Worm (Caenorhabditis elegans) whole organism, L4 larva: ENCODE data around the gene C39B5.14.
A peak's percentile ranks its signal among the peaks of the same experiment; 100 is the strongest.

ENCODE experiments used
- ZK546.5 ChIP-seq, 2 experiments: sonication (generic microtip); optimal IDR thresholded peaks; 2 replicates each; lab custom pipeline; 2017; ENCODE audit warnings: missing biosample characterization in 2 of 2, missing genetic modification characterization in 2 of 2
- ces-1 ChIP-seq: fragments of 150-350 bp; sonication (generic microtip); optimal IDR thresholded peaks from 4 replicates; lab custom pipeline; 2014; ENCODE audit warnings: missing biosample characterization, missing genetic modification reagents, missing genetic modification characterization
- mdl-1 ChIP-seq, 2 experiments: fragments of 150-350 bp in 1 of 2; sonication (generic microtip) in 1 of 2; optimal IDR thresholded peaks; 2 replicates each; lab custom pipeline; 2014 to 2017; ENCODE audit warnings: missing biosample characterization in 2 of 2, missing genetic modification characterization in 2 of 2
- mep-1 ChIP-seq: fragments of 150-350 bp; sonication (generic microtip); optimal IDR thresholded peaks from 3 replicates; lab custom pipeline; 2014; ENCODE audit warnings: missing biosample characterization, missing genetic modification characterization
- mxl-3 ChIP-seq: fragments of 200-800 bp; sonication (Bioruptor generic); optimal IDR thresholded peaks from 2 replicates; lab custom pipeline; 2018; ENCODE audit warnings: mild to moderate bottlenecking, missing genetic modification characterization, missing compliant biosample characterization
- nhr-11 ChIP-seq: fragments of 150-350 bp; optimal IDR thresholded peaks from 2 replicates; lab custom pipeline; 2014; ENCODE audit warnings: missing biosample characterization, missing genetic modification characterization
- nhr-237 ChIP-seq: sonication (generic microtip); optimal IDR thresholded peaks from 2 replicates; lab custom pipeline; 2017; ENCODE audit warnings: missing biosample characterization, missing genetic modification characterization
- nhr-76 ChIP-seq: fragments of 150-350 bp; optimal IDR thresholded peaks from 2 replicates; lab custom pipeline; 2014; ENCODE audit warnings: missing biosample characterization, missing genetic modification characterization
- skn-1 ChIP-seq: fragments of 150-350 bp; optimal IDR thresholded peaks from 2 replicates; lab custom pipeline; 2014; ENCODE audit warnings: missing biosample characterization, missing genetic modification characterization
- snpc-4 ChIP-seq: fragments of 150-350 bp; optimal IDR thresholded peaks from 2 replicates; lab custom pipeline; 2014; ENCODE audit warnings: missing biosample characterization, missing genetic modification characterization
- zip-2 ChIP-seq: fragments of 150-350 bp; optimal IDR thresholded peaks from 2 replicates; lab custom pipeline; 2014; ENCODE audit warnings: missing biosample characterization, missing genetic modification characterization

DNA sequence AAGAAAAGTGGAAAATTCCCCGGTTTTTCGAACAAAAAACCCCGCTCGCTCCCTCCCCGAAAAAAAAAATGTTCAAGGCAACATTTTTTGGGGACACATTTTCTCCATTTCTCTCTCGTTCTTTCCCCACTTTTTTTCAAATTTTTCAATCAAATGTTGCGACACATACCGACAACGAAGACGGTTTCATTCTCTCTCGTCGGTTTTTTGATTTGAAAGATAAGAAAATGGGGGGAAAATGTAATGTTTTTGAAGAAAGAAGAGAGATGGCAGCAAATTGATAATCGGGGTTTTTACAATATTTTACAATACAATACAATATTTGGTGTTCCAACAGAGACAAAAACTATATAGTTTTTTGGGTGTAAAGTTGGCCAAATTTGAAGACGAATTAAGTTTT is 41.8 kb upstream of the C39B5.14 start:
- no peak for TF ChIP-seq skn-1
- TF ChIP-seq zip-2, result no peak
- TF ChIP-seq mdl-1 (tag; optimal IDR thresholded peaks at IDR 0.05; lab: Kevin White, UChicago), result no peak
- TF ChIP-seq nhr-76 (tag; lab: Kevin White, UChicago), result no peak
- no peak for TF ChIP-seq ZK546.5 (tag; optimal IDR thresholded peaks at IDR 0.05; lab: Kevin White, UChicago)
- TF ChIP-seq ces-1, result no peak
- peak; percentile 51 for TF ChIP-seq mep-1
- no peak for TF ChIP-seq nhr-11
- no peak for TF ChIP-seq nhr-237 (tag; lab: Kevin White, UChicago)
- TF ChIP-seq snpc-4 (tag; lab: Kevin White, UChicago), result no peak
- peak; percentile 50 for TF ChIP-seq mxl-3
